Worm (Caenorhabditis elegans): Measurements from ENCODE around the gene nfu-1.

ce11 chrIV:10381035-10381434, 6.2 kb upstream of the nfu-1 start:
- TF ChIP-seq nhr-12 (tag; optimal IDR thresholded peaks at IDR 0.05), result no peak
- TF ChIP-seq mdl-1 (tag; optimal IDR thresholded peaks at IDR 0.05), result no peak
- no peak for TF ChIP-seq ztf-4 (tag; optimal IDR thresholded peaks at IDR 0.05)
- TF ChIP-seq ceh-9 (tag; optimal IDR thresholded peaks at IDR 0.05), result no peak
- no peak for TF ChIP-seq nhr-77 (tag; optimal IDR thresholded peaks at IDR 0.05)
- no peak for TF ChIP-seq ama-1 (optimal IDR thresholded peaks at IDR 0.05)
- no peak for TF ChIP-seq skn-1 (tag; optimal IDR thresholded peaks at IDR 0.05)
- no peak for TF ChIP-seq tbx-2 (tag; optimal IDR thresholded peaks at IDR 0.05)
- TF ChIP-seq pha-4 (tag; optimal IDR thresholded peaks at IDR 0.05), result no peak
- no peak for TF ChIP-seq snpc-4 (tag; optimal IDR thresholded peaks at IDR 0.05)
- no peak for TF ChIP-seq elt-2 (tag; optimal IDR thresholded peaks at IDR 0.05)
- no peak for TF ChIP-seq egl-5 (tag; optimal IDR thresholded peaks at IDR 0.05)
- TF ChIP-seq nhr-76 (tag; optimal IDR thresholded peaks at IDR 0.05), result no peak
- no peak for TF ChIP-seq lin-15B (tag; optimal IDR thresholded peaks at IDR 0.05)
